Fruit fly (Drosophila melanogaster) Kc167 (cell line): ENCODE results near the gene GNBP1.

Experiments
- Myc ChIP-seq: fragments of >200 bp; optimal IDR thresholded peaks from 2 replicates; lab custom pipeline; 2017; ENCODE audit warnings: missing external identifiers
- Sin3A ChIP-seq: fragments of >200 bp; optimal IDR thresholded peaks from 2 replicates; lab custom pipeline; 2018; ENCODE audit warnings: missing external identifiers
- h ChIP-seq: fragments of >200 bp; optimal IDR thresholded peaks from 3 replicates; lab custom pipeline; 2018; ENCODE audit warnings: missing external identifiers
- insv ChIP-seq: fragments of >200 bp; optimal IDR thresholded peaks from 3 replicates; lab custom pipeline; 2018; ENCODE audit warnings: missing external identifiers
- psq ChIP-seq: fragments of >200 bp; optimal IDR thresholded peaks from 2 replicates; lab custom pipeline; 2017; ENCODE audit warnings: missing external identifiers
- ttk ChIP-seq: sonication (Bioruptor generic); optimal IDR thresholded peaks from 2 replicates; lab custom pipeline; 2017; ENCODE audit warnings: missing external identifiers

The GNBP1 gene

DNA sequence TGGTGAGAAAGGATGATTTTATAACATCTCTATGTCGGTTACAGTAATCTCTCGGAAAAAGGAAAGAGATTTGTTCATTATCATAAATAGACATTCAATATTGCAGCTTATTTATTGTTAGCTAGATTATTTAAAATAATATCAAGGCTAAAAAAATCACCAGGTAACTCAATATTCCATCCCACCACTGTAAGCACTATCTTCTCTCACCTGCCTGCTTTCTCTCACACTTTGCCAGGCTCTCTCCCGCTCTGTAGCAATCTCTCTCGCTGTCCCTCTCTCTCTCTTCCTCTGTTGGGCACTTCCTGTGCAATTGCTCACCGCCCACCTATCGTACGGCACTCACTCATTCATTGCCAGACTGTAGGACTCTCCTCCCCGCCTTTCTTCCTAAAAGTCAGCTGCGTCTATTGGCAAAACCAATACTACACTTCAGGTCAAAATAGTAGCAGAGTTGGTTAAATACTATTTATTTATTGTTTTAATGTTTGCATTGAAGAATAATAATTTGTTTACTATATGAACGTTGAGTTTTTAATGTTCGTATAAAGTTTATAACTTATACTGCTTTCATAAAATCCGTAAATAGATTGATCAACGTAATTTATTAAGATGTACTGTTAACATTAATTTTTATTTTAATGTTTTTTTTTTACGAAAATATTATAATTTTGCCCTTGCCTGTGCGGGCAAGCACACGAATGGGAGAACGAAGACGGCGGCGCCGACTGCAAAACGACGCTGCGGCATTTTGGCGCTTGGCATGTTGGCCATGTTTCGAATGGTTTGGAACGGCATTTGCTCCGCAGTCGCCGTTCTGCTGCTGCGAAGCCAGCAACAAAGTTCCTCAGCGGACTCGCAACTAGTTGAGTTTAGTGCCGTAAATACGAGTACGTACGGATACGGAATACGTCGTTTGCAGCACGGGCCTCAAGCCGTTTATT lies 34.7 kb upstream of the GNBP1 start:
- TF ChIP-seq psq (lab: Kevin White, UChicago) = no peak
- TF ChIP-seq h (lab: Kevin White, UChicago) = no peak
- TF ChIP-seq Myc (lab: Kevin White, UChicago) = no peak
- TF ChIP-seq insv = no peak
- no peak for TF ChIP-seq Sin3A
- no peak for TF ChIP-seq ttk (lab: Kevin White, UChicago)

DNA sequence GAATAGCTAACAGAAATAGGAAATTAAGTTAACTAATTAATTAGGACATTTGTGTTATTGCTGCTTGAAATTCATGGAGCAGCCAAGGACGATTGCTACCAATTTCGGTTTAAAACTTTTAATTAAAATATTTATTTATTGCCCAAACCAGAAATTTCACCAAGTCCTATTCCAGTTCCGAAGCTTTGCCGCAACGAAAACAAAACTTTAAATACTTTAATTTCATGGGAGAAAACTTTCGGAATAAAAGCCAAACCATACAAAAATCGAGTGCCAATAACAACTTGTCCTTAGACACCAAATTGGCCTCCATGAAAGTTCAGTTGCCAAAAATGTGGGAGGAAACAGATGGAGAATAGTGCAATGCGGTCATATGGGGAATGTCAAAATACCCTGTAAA lies 32.4 kb upstream of the GNBP1 start:
- no peak for TF ChIP-seq psq (lab: Kevin White, UChicago)

DNA sequence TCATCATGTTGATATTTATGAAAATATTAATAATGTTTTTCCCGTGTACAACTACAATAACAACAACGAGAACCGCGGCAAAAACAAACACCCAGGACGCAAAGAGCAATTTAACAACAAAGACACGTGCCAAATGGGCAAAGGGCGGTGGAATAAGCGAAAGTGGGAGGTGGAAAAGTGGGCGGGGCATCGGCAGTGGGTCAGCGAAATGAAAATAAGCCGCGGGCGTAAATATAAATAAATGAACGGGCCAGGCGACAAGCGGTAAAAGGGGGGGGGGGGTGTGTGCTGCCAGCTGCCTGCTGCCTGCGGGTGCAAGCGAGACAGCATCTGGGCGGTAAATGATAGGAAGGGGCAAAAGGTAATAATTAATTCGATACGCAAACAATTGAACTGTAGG lies 21.9 kb upstream of the GNBP1 start:
- TF ChIP-seq psq (lab: Kevin White, UChicago) (no peak), insv (no peak), ttk (lab: Kevin White, UChicago) (no peak), Sin3A (no peak), h (lab: Kevin White, UChicago) (no peak), Myc (lab: Kevin White, UChicago) (no peak)

DNA sequence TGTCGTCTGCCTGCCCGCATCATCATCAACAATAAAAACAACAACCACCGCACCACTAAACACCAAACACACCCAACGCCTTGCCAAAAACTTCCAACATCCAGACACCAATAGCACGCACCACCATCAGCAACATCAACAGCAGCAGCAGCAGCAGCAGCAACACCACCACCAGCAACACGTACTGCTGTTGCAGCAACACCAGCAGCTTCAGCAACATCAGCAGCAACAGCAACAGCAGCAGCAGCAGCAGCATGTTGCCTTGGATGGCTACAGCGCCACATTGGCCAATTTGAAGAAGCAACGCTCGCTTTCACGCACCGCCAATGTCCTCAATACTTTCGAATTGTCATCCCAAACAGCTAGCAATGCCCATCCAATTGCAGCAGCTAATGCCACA lies 10.0 kb upstream of the GNBP1 start:
- no peak for TF ChIP-seq ttk (lab: Kevin White, UChicago)
- TF ChIP-seq Myc (lab: Kevin White, UChicago) = no peak
- no peak for TF ChIP-seq Sin3A
- TF ChIP-seq insv = no peak
- no peak for TF ChIP-seq psq (lab: Kevin White, UChicago)
- TF ChIP-seq h (lab: Kevin White, UChicago) = no peak

DNA sequence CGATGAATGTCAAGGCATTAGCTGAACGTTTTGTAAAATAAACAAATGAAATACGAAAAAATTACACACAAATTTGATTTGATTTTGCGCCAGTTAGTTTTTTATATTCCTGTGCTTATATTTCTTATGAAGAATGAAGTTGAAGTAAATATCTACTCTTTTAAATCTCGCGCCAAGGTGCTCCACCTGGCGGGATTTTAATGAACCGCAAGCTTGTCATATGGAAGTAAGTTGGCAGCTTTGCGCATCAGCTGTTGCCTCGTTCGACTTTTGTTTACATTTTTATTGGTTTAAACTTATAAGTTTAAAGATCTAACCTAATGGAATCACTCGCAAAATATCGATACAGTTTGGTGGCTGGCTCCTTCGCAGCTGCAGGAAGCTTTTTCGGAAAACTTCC lies 8.5 kb upstream of the GNBP1 start, which contains the start of gene CG42495:
Gene CG42495, plus strand, starts transcription at position 247 of the 400 bp plus-strand sequence.
- TF ChIP-seq ttk (lab: Kevin White, UChicago) (no peak), h (lab: Kevin White, UChicago) (no peak), insv (no peak), Sin3A (no peak), Myc (lab: Kevin White, UChicago) (no peak), psq (lab: Kevin White, UChicago) (no peak)

DNA sequence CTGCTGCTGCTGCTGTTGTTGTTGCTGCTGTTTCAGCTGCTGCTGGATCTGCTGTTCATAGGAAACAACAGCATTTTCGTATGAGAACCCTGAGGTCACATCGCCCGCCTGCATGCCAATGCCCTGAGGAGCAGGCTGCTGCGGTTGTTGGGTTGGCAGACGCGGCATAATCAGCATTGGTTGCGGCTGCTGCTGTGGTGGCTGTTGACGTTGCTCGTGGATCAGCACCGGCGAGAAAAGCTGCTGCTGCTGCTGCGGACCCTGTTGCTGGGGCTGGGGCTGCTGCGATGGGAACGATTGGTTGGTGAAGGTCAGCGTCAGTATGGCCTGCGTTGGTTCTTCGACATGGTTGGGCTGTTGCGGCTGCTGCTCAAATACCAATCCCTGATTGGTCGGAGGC lies 5.7 kb upstream of the GNBP1 start:
- no peak for TF ChIP-seq insv
- TF ChIP-seq Sin3A = no peak
- no peak for TF ChIP-seq h (lab: Kevin White, UChicago)
- TF ChIP-seq ttk (lab: Kevin White, UChicago) = no peak
- TF ChIP-seq psq (lab: Kevin White, UChicago) = no peak
- no peak for TF ChIP-seq Myc (lab: Kevin White, UChicago)

DNA sequence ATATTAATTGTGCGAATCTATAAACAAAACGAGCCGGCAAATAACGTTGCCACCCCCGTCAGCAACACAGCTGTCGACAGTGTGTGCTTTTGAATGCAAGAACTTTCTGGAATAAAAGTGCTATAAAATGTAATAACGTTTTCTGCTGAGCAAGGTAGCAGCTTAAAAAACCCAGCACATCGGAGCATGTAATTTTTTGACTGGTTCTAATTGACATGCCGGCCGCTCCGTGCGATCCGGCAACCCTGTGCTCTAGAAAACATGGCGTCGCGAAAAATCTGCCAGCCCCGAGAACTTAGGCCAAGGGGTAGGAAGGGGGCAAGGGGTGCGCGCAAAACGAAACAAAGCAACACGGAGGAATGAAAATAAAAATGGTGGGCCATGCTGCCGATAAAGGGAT lies 3.4 kb upstream of the GNBP1 start:
- TF ChIP-seq h (lab: Kevin White, UChicago) (no peak), ttk (lab: Kevin White, UChicago) (no peak), insv (no peak), Myc (lab: Kevin White, UChicago) (no peak), Sin3A (no peak), psq (lab: Kevin White, UChicago) (no peak)

DNA sequence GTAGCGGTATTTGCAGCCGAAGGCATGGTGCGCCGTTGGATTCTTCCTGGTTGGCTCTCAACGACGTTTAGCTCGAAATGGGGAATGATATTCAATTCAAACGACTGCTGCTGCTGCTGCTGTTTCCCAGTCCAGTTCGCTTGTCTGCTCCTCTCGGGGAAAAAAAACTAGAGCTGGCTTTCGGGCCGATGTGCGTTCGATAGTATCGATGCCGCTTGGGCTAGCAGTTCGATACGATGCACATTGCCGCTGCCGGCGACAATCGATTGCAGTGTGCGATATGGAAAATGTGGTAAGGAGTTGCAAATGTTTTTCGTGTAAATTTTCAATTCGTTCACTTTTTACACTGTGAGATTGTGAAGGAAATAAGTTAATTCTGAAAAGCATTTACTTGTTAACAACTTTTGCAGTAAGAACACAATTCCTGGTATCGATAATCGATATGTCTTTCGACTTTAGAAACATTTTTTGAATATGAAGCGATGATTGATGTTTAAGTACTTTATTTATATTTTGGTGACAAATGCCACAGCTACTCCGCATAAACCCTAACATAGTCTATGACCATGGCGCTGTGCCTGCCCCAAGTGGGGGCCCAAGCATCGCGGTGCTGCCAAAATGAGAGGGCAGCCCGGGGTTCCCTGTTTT lies 2.5 kb upstream of the GNBP1 start, which contains the start of gene Capr:
Gene Capr, minus strand, starts transcription at position 339 of the 648 bp plus-strand sequence.
- no peak for TF ChIP-seq h (lab: Kevin White, UChicago)
- TF ChIP-seq insv = no peak
- peak; percentile 83 for TF ChIP-seq Sin3A
- TF ChIP-seq ttk (lab: Kevin White, UChicago) = no peak
- no peak for TF ChIP-seq Myc (lab: Kevin White, UChicago)
- TF ChIP-seq psq (lab: Kevin White, UChicago) = no peak

DNA sequence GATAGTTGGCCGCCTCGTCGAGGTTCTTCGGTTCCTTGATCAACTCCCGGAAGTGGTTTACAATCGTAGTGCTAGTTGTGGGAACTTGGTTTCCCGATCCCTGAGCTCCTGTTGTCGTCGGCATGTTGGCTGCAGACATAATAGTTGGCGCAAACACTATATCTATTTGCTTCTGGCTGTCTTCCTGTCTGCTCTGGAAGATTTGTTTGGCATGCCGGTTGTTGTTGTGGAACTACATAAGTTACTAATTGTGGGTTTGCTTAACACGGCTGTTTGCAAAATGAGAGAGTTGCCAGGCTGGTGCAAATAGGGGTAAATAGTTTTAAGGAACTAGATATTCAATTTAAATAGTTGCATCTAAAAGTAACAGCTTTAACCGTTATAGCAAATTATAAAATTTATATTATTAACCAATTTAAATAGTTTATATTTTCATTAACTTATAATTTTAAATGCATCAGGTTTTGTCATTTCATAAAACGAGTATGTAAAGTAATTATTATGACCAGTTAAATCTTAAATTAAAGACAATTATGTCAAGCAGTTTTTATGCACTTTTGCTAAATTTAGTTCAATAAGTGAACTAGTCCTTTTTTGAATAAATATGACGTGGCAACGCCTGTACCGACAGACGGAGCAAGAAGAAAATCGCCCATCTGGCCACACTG lies 6.1 kb downstream of the GNBP1 start, which contains the start of the genes Sgf11 and CG32202:
Gene Sgf11, minus strand, starts transcription at position 287 of the 668 bp plus-strand sequence.
Gene CG32202, plus strand, starts transcription at position 635 of the 668 bp plus-strand sequence.
- TF ChIP-seq h (lab: Kevin White, UChicago) (no peak), Myc (lab: Kevin White, UChicago) (no peak), psq (lab: Kevin White, UChicago) (no peak), Sin3A (no peak), ttk (lab: Kevin White, UChicago) (no peak), insv (no peak)

DNA sequence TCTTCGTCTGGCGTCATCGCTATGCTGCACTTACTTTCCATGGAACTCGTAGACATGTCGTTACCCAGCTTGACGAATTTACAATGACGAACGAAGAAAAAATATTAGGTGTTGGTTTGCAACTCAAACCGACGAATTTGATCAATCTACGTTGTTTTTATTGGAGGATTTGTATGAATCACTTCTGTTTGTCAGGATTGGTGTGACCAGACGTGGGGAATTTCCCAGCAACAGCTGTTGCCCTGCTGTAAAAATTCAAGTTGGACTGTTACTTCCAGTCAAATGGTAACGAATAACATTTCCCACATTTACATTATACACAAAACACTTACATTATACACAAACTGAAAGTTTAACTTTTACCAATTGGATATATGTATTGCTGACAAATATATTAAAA lies 8.2 kb downstream of the GNBP1 start, which contains the start of gene Chmp1:
Gene Chmp1, minus strand, starts transcription at position 216 of the 400 bp plus-strand sequence.
- no peak for TF ChIP-seq psq (lab: Kevin White, UChicago)
- no peak for TF ChIP-seq h (lab: Kevin White, UChicago)
- TF ChIP-seq Myc (lab: Kevin White, UChicago) = no peak

DNA sequence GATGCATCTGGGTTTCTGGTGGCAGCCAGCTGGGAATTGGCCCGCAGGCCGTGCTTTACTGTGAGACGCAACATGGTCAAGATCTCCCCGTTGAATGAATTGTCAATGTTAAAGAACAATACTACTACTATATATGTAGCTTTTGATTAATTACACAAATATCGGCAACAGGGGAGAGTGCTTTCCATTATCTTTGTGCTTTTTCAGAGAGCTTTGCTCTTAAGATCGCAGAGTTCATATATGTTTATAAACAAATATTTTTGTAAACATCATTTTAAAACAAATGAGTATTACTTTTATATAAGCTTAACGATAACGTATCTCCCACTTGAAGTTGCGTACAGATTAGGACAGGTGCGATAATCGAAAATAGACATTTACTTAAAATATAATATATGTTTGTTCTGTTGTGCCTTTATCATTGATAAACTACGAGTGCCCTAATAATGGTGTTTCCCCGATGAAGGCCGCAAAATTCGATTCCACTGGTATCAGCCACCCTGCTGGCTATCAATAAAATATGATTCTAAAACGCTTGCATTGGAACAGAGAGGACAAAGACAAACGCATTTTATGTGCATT lies 10.7 kb downstream of the GNBP1 start, which contains the start of gene Cyp12c1:
Gene Cyp12c1, minus strand, starts transcription at position 100 of the 582 bp plus-strand sequence.
- TF ChIP-seq ttk (lab: Kevin White, UChicago) = no peak
